Worm (Caenorhabditis elegans) whole organism, midembryonic: ENCODE data around the gene K02D10.8.

Experiments used
- T22C8.4 ChIP-seq: fragments of 200-800 bp; sonication (Bioruptor generic); IDR thresholded peaks from 2 replicates; pipeline ENCODE4 v1.3.6; 2022; ENCODE audit warnings: missing genetic modification characterization, missing compliant biosample characterization
- cog-1 ChIP-seq: sonication (generic microtip); optimal IDR thresholded peaks from 2 replicates; lab custom pipeline; 2016; ENCODE audit warnings: missing genetic modification characterization, missing compliant biosample characterization
- flt-1 ChIP-seq: fragments of 200-800 bp; sonication (Bioruptor generic); IDR thresholded peaks from 2 replicates; pipeline ENCODE4 v1.3.6; 2022; ENCODE audit warnings: missing genetic modification characterization, missing compliant biosample characterization
- ref-1 ChIP-seq: fragments of 200-800 bp; sonication (Bioruptor generic); conservative IDR thresholded peaks from 2 replicates; pipeline ENCODE4 v1.3.6; 2022; ENCODE audit warnings: missing genetic modification reagents, missing genetic modification characterization, missing compliant biosample characterization
- ztf-29 ChIP-seq: fragments of 200-800 bp; sonication (Bioruptor generic); IDR thresholded peaks from 2 replicates; pipeline ENCODE4 v1.3.6; 2022; ENCODE audit warnings: missing genetic modification reagents, missing genetic modification characterization, missing compliant biosample characterization

- TF ChIP-seq cog-1 (tag; lab: Kevin White, UChicago): no peak
- TF ChIP-seq ztf-29 (GFP tag; lab: Robert Waterston, UW): no peak
- no peak for TF ChIP-seq T22C8.4 (GFP tag; lab: Robert Waterston, UW)
- no peak for TF ChIP-seq flt-1 (GFP tag; lab: Robert Waterston, UW)
- no peak for TF ChIP-seq ref-1
Measured at ce11 chrIII:8779912-8780311, 6.3 kb upstream of the K02D10.8 start, which contains the start of gene K02D10.4.
